Comparison of ENCODE assay signal across 1 fruit fly cellular context in the genomic region with DNA sequence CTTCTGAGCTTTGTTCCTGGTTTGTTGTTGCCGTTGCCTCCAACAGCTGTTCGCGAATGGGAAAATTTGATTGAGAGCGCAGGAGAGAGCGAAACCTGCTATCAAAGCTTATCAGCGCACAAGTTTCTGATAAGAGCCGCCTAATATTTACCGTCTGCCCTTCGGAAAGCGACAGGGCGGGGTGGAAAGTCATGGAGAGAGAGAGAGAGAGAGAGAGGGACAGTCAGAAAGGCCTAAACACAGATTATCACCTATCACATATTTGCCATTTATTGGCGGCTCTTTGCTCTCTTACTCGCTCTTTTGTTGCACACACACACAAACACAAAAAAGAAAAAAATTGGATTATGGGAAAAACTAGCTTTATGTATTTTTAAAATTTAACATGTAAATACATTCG.
TF ChIP-seq lines count a peak whose summit lies in the region.

No protein-coding gene starts in this region.

TF ChIP-seq in whole organism, embryonic, 481 proteins besides CTCF, POLR2A, EP300 and RAD21 (continued from another document):
- TF ChIP-seq ken (GFP tag; IDR thresholded peaks at IDR 0.05; lab: Robert Waterston, UW), result no peak
- TF ChIP-seq Fer3 (tag; optimal IDR thresholded peaks at IDR 0.05; lab: Kevin White, UChicago), result no peak
- no peak for TF ChIP-seq gcm2 (GFP tag; optimal IDR thresholded peaks at IDR 0.05; lab: Kevin White, UChicago)
- TF ChIP-seq ara (GFP tag; IDR thresholded peaks at IDR 0.05; lab: Robert Waterston, UW), result no peak
- no peak for TF ChIP-seq CG1647 (GFP tag; optimal IDR thresholded peaks at IDR 0.05; lab: Kevin White, UChicago)
- TF ChIP-seq Atf-2 (GFP tag; optimal IDR thresholded peaks at IDR 0.05; lab: Kevin White, UChicago), result no peak
- no peak for TF ChIP-seq BEAF-32 (GFP tag; optimal IDR thresholded peaks at IDR 0.05; lab: Kevin White, UChicago)
- TF ChIP-seq so (GFP tag; IDR thresholded peaks at IDR 0.05; lab: Robert Waterston, UW), result no peak
